Worm (Caenorhabditis elegans) whole organism, L2 larva: ENCODE results near the gene mip-2.

ENCODE experiments used
- C34F6.9 ChIP-seq: fragments of 150-350 bp; optimal IDR thresholded peaks from 2 replicates; lab custom pipeline; 2014; ENCODE audit warnings: missing biosample characterization, missing genetic modification characterization
- F13H6.1 ChIP-seq: sonication (generic microtip); optimal IDR thresholded peaks from 2 replicates; lab custom pipeline; 2016; ENCODE audit warnings: missing genetic modification characterization, missing compliant biosample characterization
- R02D3.7 ChIP-seq: fragments of 150-350 bp; optimal IDR thresholded peaks from 2 replicates; lab custom pipeline; 2014; ENCODE audit warnings: missing biosample characterization, missing genetic modification characterization
- Y55F3AM.14 ChIP-seq: fragments of 200-800 bp; sonication (Bioruptor generic); optimal IDR thresholded peaks from 2 replicates; lab custom pipeline; 2018; ENCODE audit warnings: mild to moderate bottlenecking, missing genetic modification characterization, missing compliant biosample characterization
- ZK546.5 ChIP-seq: sonication (generic microtip); optimal IDR thresholded peaks from 2 replicates; lab custom pipeline; 2017; ENCODE audit warnings: missing biosample characterization, missing genetic modification characterization
- alr-1 ChIP-seq: fragments of 150-350 bp; optimal IDR thresholded peaks from 2 replicates; lab custom pipeline; 2014; ENCODE audit warnings: missing biosample characterization, missing genetic modification characterization
- aly-2 ChIP-seq: fragments of 150-350 bp; optimal IDR thresholded peaks from 2 replicates; lab custom pipeline; 2014; ENCODE audit warnings: missing biosample characterization, missing genetic modification characterization
- ama-1 ChIP-seq: fragments of 150-350 bp; optimal IDR thresholded peaks from 2 replicates; lab custom pipeline; 2018; ENCODE audit warnings: inconsistent platforms
- blmp-1 ChIP-seq: sonication (generic microtip); optimal IDR thresholded peaks from 2 replicates; lab custom pipeline; 2017; ENCODE audit warnings: missing genetic modification characterization, mild to moderate bottlenecking, missing compliant biosample characterization, antibody characterized with exemption, moderate library complexity; ENCODE audit not compliant: insufficient read depth
- ceh-16 ChIP-seq: fragments of 150-350 bp; optimal IDR thresholded peaks from 2 replicates; lab custom pipeline; 2014; ENCODE audit warnings: missing biosample characterization, missing genetic modification characterization
- ceh-82 ChIP-seq: fragments of 150-350 bp; optimal IDR thresholded peaks from 2 replicates; lab custom pipeline; 2014; ENCODE audit warnings: missing biosample characterization, missing genetic modification characterization
- crh-2 ChIP-seq: sonication (generic microtip); optimal IDR thresholded peaks from 2 replicates; lab custom pipeline; 2017; ENCODE audit warnings: missing biosample characterization, missing genetic modification characterization
- dmd-4 ChIP-seq: sonication (generic microtip); optimal IDR thresholded peaks from 2 replicates; lab custom pipeline; 2017; ENCODE audit warnings: missing biosample characterization, missing genetic modification characterization
- egl-27 ChIP-seq: sonication (generic microtip); optimal IDR thresholded peaks from 3 replicates; lab custom pipeline; 2017; ENCODE audit warnings: missing biosample characterization, missing genetic modification reagents, missing genetic modification characterization
- elt-1 ChIP-seq: fragments of 150-350 bp; optimal IDR thresholded peaks from 2 replicates; lab custom pipeline; 2014; ENCODE audit warnings: missing biosample characterization, missing genetic modification characterization
- elt-3 ChIP-seq: sonication (generic microtip); optimal IDR thresholded peaks from 2 replicates; lab custom pipeline; 2017; ENCODE audit warnings: missing biosample characterization, missing genetic modification characterization
- fos-1 ChIP-seq: fragments of 150-350 bp; optimal IDR thresholded peaks from 2 replicates; lab custom pipeline; 2014; ENCODE audit warnings: missing biosample characterization, missing genetic modification characterization
- gmeb-1 ChIP-seq: fragments of 150-350 bp; optimal IDR thresholded peaks from 2 replicates; lab custom pipeline; 2014; ENCODE audit warnings: missing biosample characterization, missing genetic modification characterization
- lin-11 ChIP-seq: fragments of 150-350 bp; sonication (generic microtip); optimal IDR thresholded peaks from 2 replicates; lab custom pipeline; 2014; ENCODE audit warnings: missing biosample characterization, missing genetic modification characterization, inconsistent platforms, mixed read lengths
- lin-13 ChIP-seq: fragments of 150-350 bp; optimal IDR thresholded peaks from 2 replicates; lab custom pipeline; 2014; ENCODE audit warnings: missing biosample characterization, missing genetic modification reagents, missing genetic modification characterization
- lin-39 ChIP-seq: fragments of 150-350 bp; optimal IDR thresholded peaks from 2 replicates; lab custom pipeline; 2014; ENCODE audit warnings: missing biosample characterization, missing genetic modification reagents, missing genetic modification characterization
- lsy-2 ChIP-seq, 2 experiments: fragments of 150-350 bp in 1 of 2; sonication (generic microtip) in 1 of 2; optimal IDR thresholded peaks; 2 replicates each; lab custom pipeline; 2014 to 2017; ENCODE audit warnings: missing biosample characterization in 2 of 2, missing genetic modification characterization in 2 of 2
- mab-5 ChIP-seq: fragments of 150-350 bp; optimal IDR thresholded peaks from 2 replicates; lab custom pipeline; 2014; ENCODE audit warnings: missing biosample characterization, missing genetic modification characterization
- mbf-1 ChIP-seq: sonication (generic microtip); optimal IDR thresholded peaks from 2 replicates; lab custom pipeline; 2017; ENCODE audit warnings: missing biosample characterization, missing genetic modification characterization
- mdl-1 ChIP-seq, 2 experiments: fragments of 150-350 bp in 1 of 2; sonication (generic microtip) in 1 of 2; optimal IDR thresholded peaks; 2 replicates each; lab custom pipeline; 2017; ENCODE audit warnings: missing biosample characterization in 2 of 2, missing genetic modification characterization in 2 of 2
- nhr-10 ChIP-seq: sonication (generic microtip); optimal IDR thresholded peaks from 2 replicates; lab custom pipeline; 2017; ENCODE audit warnings: missing biosample characterization, missing genetic modification characterization
- nhr-11 ChIP-seq: fragments of 150-350 bp; optimal IDR thresholded peaks from 2 replicates; lab custom pipeline; 2014; ENCODE audit warnings: missing biosample characterization, missing genetic modification characterization
- nhr-12 ChIP-seq: fragments of 150-350 bp; optimal IDR thresholded peaks from 2 replicates; lab custom pipeline; 2014; ENCODE audit warnings: missing biosample characterization, missing genetic modification characterization
- nhr-129 ChIP-seq: fragments of 150-350 bp; optimal IDR thresholded peaks from 2 replicates; lab custom pipeline; 2014; ENCODE audit warnings: missing biosample characterization, missing genetic modification characterization
- nhr-21 ChIP-seq: fragments of 150-350 bp; optimal IDR thresholded peaks from 2 replicates; lab custom pipeline; 2014; ENCODE audit warnings: missing biosample characterization, missing genetic modification characterization
- nhr-23 ChIP-seq: fragments of 150-350 bp; optimal IDR thresholded peaks from 2 replicates; lab custom pipeline; 2014; ENCODE audit warnings: missing biosample characterization, missing genetic modification reagents, missing genetic modification characterization
- nhr-237 ChIP-seq: fragments of 150-350 bp; optimal IDR thresholded peaks from 2 replicates; lab custom pipeline; 2014; ENCODE audit warnings: missing biosample characterization, missing genetic modification characterization
- nhr-25 ChIP-seq: fragments of 150-350 bp; sonication (generic microtip); optimal IDR thresholded peaks from 3 replicates; lab custom pipeline; 2014; ENCODE audit warnings: missing biosample characterization, missing genetic modification characterization
- nhr-6 ChIP-seq: fragments of 150-350 bp; optimal IDR thresholded peaks from 2 replicates; lab custom pipeline; 2014; ENCODE audit warnings: missing biosample characterization, missing genetic modification characterization
- nhr-77 ChIP-seq: fragments of 150-350 bp; optimal IDR thresholded peaks from 2 replicates; lab custom pipeline; 2014; ENCODE audit warnings: missing biosample characterization, missing genetic modification characterization
- peb-1 ChIP-seq: fragments of 150-350 bp; optimal IDR thresholded peaks from 2 replicates; lab custom pipeline; 2014; ENCODE audit warnings: missing biosample characterization, missing genetic modification characterization
- sem-4 ChIP-seq: fragments of 150-350 bp; optimal IDR thresholded peaks from 2 replicates; lab custom pipeline; 2014; ENCODE audit warnings: missing biosample characterization, missing genetic modification reagents, missing genetic modification characterization
- skn-1 ChIP-seq: sonication (generic microtip); optimal IDR thresholded peaks from 2 replicates; lab custom pipeline; 2017; ENCODE audit warnings: missing biosample characterization, missing genetic modification characterization
- sma-3 ChIP-seq: sonication (generic microtip); optimal IDR thresholded peaks from 2 replicates; lab custom pipeline; 2016; ENCODE audit warnings: missing genetic modification reagents, missing genetic modification characterization, missing compliant biosample characterization
- sma-9 ChIP-seq, 2 experiments: fragments of 150-350 bp in 1 of 2; sonication (generic microtip) in 1 of 2; optimal IDR thresholded peaks; 2 replicates each; lab custom pipeline; 2014 to 2016; ENCODE audit warnings: missing genetic modification characterization in 2 of 2, mild to moderate bottlenecking in 1 of 2, missing biosample characterization in 1 of 2, missing compliant biosample characterization in 1 of 2, missing genetic modification reagents in 1 of 2, moderate library complexity in 1 of 2
- snpc-4 ChIP-seq: fragments of 150-350 bp; optimal IDR thresholded peaks from 2 replicates; lab custom pipeline; 2014; ENCODE audit warnings: missing biosample characterization, missing genetic modification characterization
- unc-39 ChIP-seq: fragments of 150-350 bp; optimal IDR thresholded peaks from 2 replicates; lab custom pipeline; 2014; ENCODE audit warnings: missing biosample characterization, missing genetic modification characterization
- unc-55 ChIP-seq: fragments of 150-350 bp; sonication (generic microtip); optimal IDR thresholded peaks from 3 replicates; lab custom pipeline; 2014; ENCODE audit warnings: missing biosample characterization, missing genetic modification reagents, missing genetic modification characterization
- unc-62 ChIP-seq: fragments of 150-350 bp; optimal IDR thresholded peaks from 2 replicates; lab custom pipeline; 2014; ENCODE audit warnings: missing biosample characterization, missing genetic modification reagents, missing genetic modification characterization
- zag-1 ChIP-seq: fragments of 150-350 bp; optimal IDR thresholded peaks from 2 replicates; lab custom pipeline; 2014; ENCODE audit warnings: missing biosample characterization, missing genetic modification characterization
- ztf-11 ChIP-seq: sonication (generic microtip); optimal IDR thresholded peaks from 2 replicates; lab custom pipeline; 2017; ENCODE audit warnings: missing biosample characterization, missing genetic modification characterization
- ztf-4 ChIP-seq: fragments of 150-350 bp; optimal IDR thresholded peaks from 2 replicates; lab custom pipeline; 2014; ENCODE audit warnings: missing biosample characterization, missing genetic modification characterization

The mip-2 gene

ce11 chrV:13658577-13658976 is 13.2 kb downstream of the mip-2 start (continued):
- peak; percentile 59 for TF ChIP-seq snpc-4 (tag; lab: Kevin White, UChicago)
- TF ChIP-seq blmp-1 (tag; lab: Kevin White, UChicago), result peak; percentile 97
- TF ChIP-seq F13H6.1 (tag; lab: Kevin White, UChicago), result peak; percentile 95
- TF ChIP-seq mdl-1 (tag; optimal IDR thresholded peaks at IDR 0.05; lab: Kevin White, UChicago), result peak; percentile 91 to 94
- TF ChIP-seq egl-27, result peak; percentile 94
- TF ChIP-seq lin-13 (GFP tag; lab: Kevin White, UChicago), result peak; percentile 42
- no peak for TF ChIP-seq elt-3 (tag; lab: Kevin White, UChicago)
- no peak for TF ChIP-seq nhr-11
- no peak for TF ChIP-seq nhr-237 (tag; lab: Kevin White, UChicago)
- TF ChIP-seq lin-11 (tag; lab: Kevin White, UChicago), result peak; percentile 52
- TF ChIP-seq Y55F3AM.14, result peak; percentile 71
- peak; percentile 93 for TF ChIP-seq crh-2 (tag; lab: Kevin White, UChicago)
- no peak for TF ChIP-seq R02D3.7 (tag; lab: Kevin White, UChicago)
- peak; percentile 29 for TF ChIP-seq mab-5 (tag; lab: Kevin White, UChicago)
- no peak for TF ChIP-seq aly-2

DNA sequence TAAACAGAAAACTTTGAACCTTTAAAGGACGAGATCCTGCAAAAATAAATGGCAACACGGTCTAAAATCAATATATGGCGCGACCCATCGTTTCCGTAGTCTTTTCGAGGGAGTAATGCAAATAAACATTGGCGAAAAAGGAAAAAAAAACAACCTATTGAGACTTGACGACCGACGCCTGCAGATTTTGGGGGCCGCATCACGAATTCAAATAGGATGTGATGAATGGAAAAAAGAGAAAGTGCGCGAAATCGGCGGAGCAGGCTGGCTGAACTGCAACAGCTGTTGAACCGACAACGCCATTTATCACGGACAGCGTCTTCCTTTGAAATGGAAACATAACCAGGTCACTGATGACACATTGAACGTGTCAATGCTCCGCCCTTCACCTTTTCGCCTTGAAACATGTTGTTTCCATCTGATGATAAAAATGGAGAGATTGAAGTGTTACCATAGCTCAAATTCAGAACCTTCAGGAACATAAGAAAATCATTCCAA is 13.9 kb downstream of the mip-2 start:
- TF ChIP-seq lin-13 (GFP tag; lab: Kevin White, UChicago), result peak; percentile 12
- peak; percentile 34 for TF ChIP-seq sma-9 (GFP tag; optimal IDR thresholded peaks at IDR 0.05; lab: Kevin White, UChicago)
- TF ChIP-seq sma-9 (tag; optimal IDR thresholded peaks at IDR 0.05; lab: Kevin White, UChicago), result no peak
- no peak for TF ChIP-seq sma-3 (GFP tag; lab: Kevin White, UChicago)
- TF ChIP-seq, all 48 proteins: peak for 2

DNA sequence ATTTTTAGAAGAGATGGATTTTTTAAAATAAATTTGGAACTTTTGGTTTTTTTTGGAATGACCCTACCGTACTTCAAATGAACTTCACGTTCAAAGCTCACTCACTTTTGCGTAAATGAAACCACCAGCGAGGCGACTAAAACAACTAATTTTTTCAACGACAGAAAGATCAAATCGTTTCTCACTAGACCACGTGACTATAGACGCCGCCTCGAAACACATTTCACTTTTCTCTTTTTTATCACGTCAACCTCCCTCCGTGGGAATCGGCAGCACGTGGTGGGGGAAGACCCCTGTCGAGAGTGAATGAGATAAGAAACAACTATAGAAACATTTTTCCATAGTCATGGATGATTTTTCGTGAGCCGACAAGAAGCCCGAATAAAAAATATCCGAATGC is 14.5 kb downstream of the mip-2 start:
- TF ChIP-seq nhr-10 (tag; lab: Kevin White, UChicago) (peak; percentile 5), nhr-77 (no peak), ama-1 (lab: Kevin White, UChicago) (peak; percentile 48), skn-1 (tag; lab: Kevin White, UChicago) (no peak), ztf-4 (tag; lab: Kevin White, UChicago) (peak; percentile 88), sma-3 (GFP tag; lab: Kevin White, UChicago) (peak; percentile 93), mbf-1 (tag; lab: Kevin White, UChicago) (no peak), ceh-16 (peak; percentile 3), egl-27 (peak; percentile 70), nhr-21 (tag; lab: Kevin White, UChicago) (peak; percentile 76), blmp-1 (tag; lab: Kevin White, UChicago) (peak; percentile 98), nhr-12 (tag; lab: Kevin White, UChicago) (no peak), snpc-4 (tag; lab: Kevin White, UChicago) (peak; percentile 29), ztf-11 (tag; lab: Kevin White, UChicago) (no peak), nhr-6 (tag; lab: Kevin White, UChicago) (no peak), alr-1 (tag; lab: Kevin White, UChicago) (no peak), unc-39 (tag; lab: Kevin White, UChicago) (no peak), zag-1 (tag; lab: Kevin White, UChicago) (no peak), elt-1 (no peak), nhr-237 (tag; lab: Kevin White, UChicago) (no peak), fos-1 (tag; lab: Kevin White, UChicago) (peak; percentile 69), nhr-23 (tag; lab: Kevin White, UChicago) (no peak), lsy-2 (tag; optimal IDR thresholded peaks at IDR 0.05; lab: Kevin White, UChicago) (peak; percentile 12 to 74), ceh-82 (tag; lab: Kevin White, UChicago) (no peak), mdl-1 (tag; optimal IDR thresholded peaks at IDR 0.05; lab: Kevin White, UChicago) (peak; percentile 93 to 97), crh-2 (tag; lab: Kevin White, UChicago) (peak; percentile 91), sem-4 (tag; lab: Kevin White, UChicago) (peak; percentile 78), sma-9 (GFP tag; optimal IDR thresholded peaks at IDR 0.05; lab: Kevin White, UChicago) (peak; percentile 100), sma-9 (tag; optimal IDR thresholded peaks at IDR 0.05; lab: Kevin White, UChicago) (peak; percentile 20), C34F6.9 (peak; percentile 65), F13H6.1 (tag; lab: Kevin White, UChicago) (peak; percentile 89), nhr-11 (no peak), ZK546.5 (tag; lab: Kevin White, UChicago) (no peak), unc-55 (GFP tag; lab: Kevin White, UChicago) (peak; percentile 9), nhr-129 (tag; lab: Kevin White, UChicago) (peak; percentile 87), lin-39 (tag; lab: Kevin White, UChicago) (no peak), lin-13 (GFP tag; lab: Kevin White, UChicago) (peak; percentile 70), lin-11 (tag; lab: Kevin White, UChicago) (no peak), unc-62 (GFP tag; lab: Kevin White, UChicago) (peak; percentile 27), R02D3.7 (tag; lab: Kevin White, UChicago) (no peak), dmd-4 (tag; lab: Kevin White, UChicago) (no peak), peb-1 (tag; lab: Kevin White, UChicago) (no peak), gmeb-1 (tag; lab: Kevin White, UChicago) (peak; percentile 65), nhr-25 (peak; percentile 91)
